Worm (Caenorhabditis elegans) whole organism, young adult: Measurements from ENCODE around the gene Y39A3CL.3.
A peak's percentile ranks its signal among the peaks of the same experiment; 100 is the strongest.

Experiments
- C17E4.6 ChIP-seq: fragments of 200-800 bp; sonication (Bioruptor generic); IDR thresholded peaks from 2 replicates; pipeline ENCODE4 v1.3.6; 2022; ENCODE audit warnings: missing genetic modification reagents, missing genetic modification characterization, missing compliant biosample characterization
- F10E7.11 ChIP-seq: sonication (generic microtip); optimal IDR thresholded peaks from 2 replicates; lab custom pipeline; 2017; ENCODE audit warnings: mild to moderate bottlenecking, missing genetic modification characterization, moderate library complexity, missing compliant biosample characterization
- F22D6.2 ChIP-seq: sonication (generic microtip); optimal IDR thresholded peaks from 2 replicates; lab custom pipeline; 2016; ENCODE audit warnings: mild to moderate bottlenecking, missing genetic modification characterization, missing compliant biosample characterization
- F23B12.7 ChIP-seq: sonication (generic microtip); optimal IDR thresholded peaks from 2 replicates; lab custom pipeline; 2017; ENCODE audit warnings: missing genetic modification characterization, mild to moderate bottlenecking, missing compliant biosample characterization, antibody characterized with exemption, moderate library complexity; ENCODE audit not compliant: insufficient read depth
- F33H1.4 ChIP-seq: fragments of 200-800 bp; sonication (Bioruptor generic); IDR thresholded peaks from 2 replicates; pipeline ENCODE4 v1.3.6; 2022; ENCODE audit warnings: missing genetic modification reagents, missing genetic modification characterization, missing compliant biosample characterization
- F37B4.10 ChIP-seq: fragments of 200-800 bp; sonication (Bioruptor generic); IDR thresholded peaks from 2 replicates; pipeline ENCODE4 v1.3.6; 2022; ENCODE audit warnings: missing genetic modification characterization, missing compliant biosample characterization
- F39B2.1 ChIP-seq: fragments of 200-800 bp; sonication (Bioruptor generic); IDR thresholded peaks from 2 replicates; pipeline ENCODE4 v1.3.6; 2022; ENCODE audit warnings: missing genetic modification reagents, missing genetic modification characterization, missing compliant biosample characterization
- F49E8.2 ChIP-seq: sonication (generic microtip); optimal IDR thresholded peaks from 3 replicates; lab custom pipeline; 2017; ENCODE audit warnings: missing genetic modification characterization, mild to moderate bottlenecking, missing compliant biosample characterization, antibody characterized with exemption, moderate library complexity; ENCODE audit not compliant: insufficient read depth
- K11D2.4 ChIP-seq: fragments of 200-800 bp; sonication (Bioruptor generic); IDR thresholded peaks from 2 replicates; pipeline ENCODE4 v1.3.6; 2022; ENCODE audit warnings: missing genetic modification reagents, missing genetic modification characterization, missing compliant biosample characterization
- Y79H2A.3 ChIP-seq: fragments of 200-800 bp; sonication (Bioruptor generic); conservative IDR thresholded peaks from 2 replicates; pipeline ENCODE4 v1.3.6; 2022; ENCODE audit warnings: missing genetic modification reagents, missing genetic modification characterization, missing compliant biosample characterization
- ZK185.1 ChIP-seq: sonication (generic microtip); optimal IDR thresholded peaks from 2 replicates; lab custom pipeline; 2016; ENCODE audit warnings: mild to moderate bottlenecking, missing genetic modification characterization, missing compliant biosample characterization; ENCODE audit not compliant: poor library complexity, severe bottlenecking
- akir-1 ChIP-seq: fragments of 200-800 bp; sonication (Bioruptor generic); optimal IDR thresholded peaks from 2 replicates; lab custom pipeline; 2018; ENCODE audit warnings: mild to moderate bottlenecking, missing genetic modification characterization, moderate library complexity, missing compliant biosample characterization
- aptf-3 ChIP-seq: fragments of 200-800 bp; sonication (Bioruptor generic); IDR thresholded peaks from 2 replicates; pipeline ENCODE4 v1.3.6; 2022; ENCODE audit warnings: missing genetic modification characterization, missing compliant biosample characterization
- athp-1 ChIP-seq: sonication (generic microtip); optimal IDR thresholded peaks from 2 replicates; lab custom pipeline; 2017; ENCODE audit warnings: mild to moderate bottlenecking, missing genetic modification characterization, missing compliant biosample characterization
- attf-6 ChIP-seq: fragments of 200-800 bp; sonication (Bioruptor generic); IDR thresholded peaks from 2 replicates; pipeline ENCODE4 v1.3.6; 2022; ENCODE audit warnings: missing genetic modification reagents, missing genetic modification characterization, missing compliant biosample characterization
- bed-1 ChIP-seq: fragments of 200-800 bp; sonication (Bioruptor generic); IDR thresholded peaks from 2 replicates; pipeline ENCODE4 v1.3.6; 2022; ENCODE audit warnings: missing genetic modification reagents, missing genetic modification characterization, missing compliant biosample characterization
- ceh-100 ChIP-seq: fragments of 200-800 bp; sonication (Bioruptor generic); IDR thresholded peaks from 2 replicates; pipeline ENCODE4 v1.3.6; 2022; ENCODE audit warnings: missing genetic modification reagents, missing genetic modification characterization, missing compliant biosample characterization
- ceh-40 ChIP-seq: fragments of 200-800 bp; sonication (Bioruptor generic); IDR thresholded peaks from 2 replicates; pipeline ENCODE4 v1.3.6; 2022; ENCODE audit warnings: missing genetic modification characterization, missing compliant biosample characterization
- ceh-79 ChIP-seq: sonication (generic microtip); optimal IDR thresholded peaks from 2 replicates; lab custom pipeline; 2017; ENCODE audit warnings: mild to moderate bottlenecking, missing genetic modification characterization, missing compliant biosample characterization
- dox-1 ChIP-seq: fragments of 200-800 bp; sonication (Bioruptor generic); IDR thresholded peaks from 2 replicates; pipeline ENCODE4 v1.3.6; 2022; ENCODE audit warnings: missing genetic modification reagents, missing genetic modification characterization, missing compliant biosample characterization
- egl-18 ChIP-seq: fragments of 200-800 bp; sonication (Bioruptor generic); IDR thresholded peaks from 2 replicates; pipeline ENCODE4 v1.3.6; 2022; ENCODE audit warnings: missing genetic modification reagents, missing genetic modification characterization, missing compliant biosample characterization
- egl-44 ChIP-seq: fragments of 200-800 bp; sonication (Bioruptor generic); IDR thresholded peaks from 2 replicates; pipeline ENCODE4 v1.3.6; 2022; ENCODE audit warnings: missing genetic modification reagents, missing genetic modification characterization, missing compliant biosample characterization
- fkh-3 ChIP-seq: sonication (generic microtip); optimal IDR thresholded peaks from 2 replicates; lab custom pipeline; 2016; ENCODE audit warnings: mild to moderate bottlenecking, missing genetic modification characterization, missing compliant biosample characterization
- him-1 ChIP-seq: sonication (generic microtip); optimal IDR thresholded peaks from 2 replicates; lab custom pipeline; 2016; ENCODE audit warnings: missing genotype, missing genetic modification reagents, missing genetic modification characterization, missing compliant biosample characterization
- hlh-12 ChIP-seq: sonication (generic microtip); optimal IDR thresholded peaks from 2 replicates; lab custom pipeline; 2016; ENCODE audit warnings: missing genetic modification characterization, missing compliant biosample characterization
- hlh-26 ChIP-seq: fragments of 200-800 bp; sonication (Bioruptor generic); conservative IDR thresholded peaks from 2 replicates; pipeline ENCODE4 v1.3.6; 2022; ENCODE audit warnings: missing genetic modification reagents, missing genetic modification characterization, missing compliant biosample characterization
- lag-1 ChIP-seq: fragments of 200-800 bp; sonication (Bioruptor generic); IDR thresholded peaks from 2 replicates; pipeline ENCODE4 v1.3.6; 2022; ENCODE audit warnings: missing genetic modification reagents, missing genetic modification characterization, missing compliant biosample characterization
- let-607 ChIP-seq, 2 experiments: fragments of 200-800 bp in 1 of 2; sonication (Bioruptor generic) in 1 of 2; sonication (generic microtip) in 1 of 2; optimal IDR thresholded peaks; 2 replicates each; lab custom pipeline; 2016 to 2018; ENCODE audit warnings: mild to moderate bottlenecking in 2 of 2, missing compliant biosample characterization in 2 of 2, missing genetic modification characterization in 2 of 2, moderate library complexity in 2 of 2, missing genotype in 1 of 2
- lin-35 ChIP-seq, 3 experiments: fragments of 150-350 bp in 2 of 3; sonication (generic microtip) in 1 of 3; optimal IDR thresholded peaks; 2 replicates each; lab custom pipeline; 2014 to 2018; ENCODE audit warnings: missing biosample characterization in 3 of 3, missing genetic modification characterization in 3 of 3, missing genetic modification reagents in 3 of 3
- lsy-27 ChIP-seq: sonication (generic microtip); optimal IDR thresholded peaks from 2 replicates; lab custom pipeline; 2017; ENCODE audit warnings: missing genetic modification characterization, mild to moderate bottlenecking, missing compliant biosample characterization, antibody characterized with exemption, missing genotype, borderline replicate concordance; ENCODE audit not compliant: insufficient read depth
- madf-10 ChIP-seq: sonication (generic microtip); optimal IDR thresholded peaks from 2 replicates; lab custom pipeline; 2016; ENCODE audit warnings: mild to moderate bottlenecking, missing genetic modification characterization, missing compliant biosample characterization
- madf-3 ChIP-seq: fragments of 200-800 bp; sonication (Bioruptor generic); IDR thresholded peaks from 2 replicates; pipeline ENCODE4 v1.3.6; 2022; ENCODE audit warnings: missing genetic modification reagents, missing genetic modification characterization, missing compliant biosample characterization
- mcd-1 ChIP-seq: fragments of 200-800 bp; sonication (Bioruptor generic); IDR thresholded peaks from 2 replicates; pipeline ENCODE4 v1.3.6; 2022; ENCODE audit warnings: missing genetic modification reagents, missing genetic modification characterization, missing compliant biosample characterization
- mel-28 ChIP-seq: sonication (generic microtip); optimal IDR thresholded peaks from 2 replicates; lab custom pipeline; 2016; ENCODE audit warnings: borderline replicate concordance, mild to moderate bottlenecking, missing genetic modification characterization, missing compliant biosample characterization
- nhr-120 ChIP-seq: fragments of 200-800 bp; sonication (Bioruptor generic); IDR thresholded peaks from 2 replicates; pipeline ENCODE4 v1.3.6; 2022; ENCODE audit warnings: missing genetic modification characterization, missing compliant biosample characterization
- nhr-80 ChIP-seq: sonication (generic microtip); optimal IDR thresholded peaks from 2 replicates; lab custom pipeline; 2016; ENCODE audit warnings: missing genetic modification characterization, missing compliant biosample characterization
- pha-4 ChIP-seq: fragments of 150-350 bp; sonication (generic microtip); optimal IDR thresholded peaks from 2 replicates; lab custom pipeline; 2014; ENCODE audit warnings: missing biosample characterization, missing genetic modification reagents, missing genetic modification characterization
- rec-8 ChIP-seq, 2 experiments: sonication (generic microtip); optimal IDR thresholded peaks; 2 replicates each; lab custom pipeline; 2016; ENCODE audit warnings: mild to moderate bottlenecking in 2 of 2, missing genetic modification characterization in 2 of 2, missing genetic modification reagents in 2 of 2, missing genotype in 2 of 2, missing biosample characterization in 1 of 2, missing compliant biosample characterization in 1 of 2, moderate library complexity in 1 of 2
- snpc-1.3 ChIP-seq: sonication (generic microtip); optimal IDR thresholded peaks from 2 replicates; lab custom pipeline; 2017; ENCODE audit warnings: missing genetic modification characterization, mild to moderate bottlenecking, missing compliant biosample characterization, antibody characterized with exemption, moderate library complexity, missing genotype, missing genetic modification reagents; ENCODE audit not compliant: insufficient read depth
- snpc-3.4 ChIP-seq: sonication (generic microtip); optimal IDR thresholded peaks from 2 replicates; lab custom pipeline; 2017; ENCODE audit warnings: missing genetic modification characterization, mild to moderate bottlenecking, missing compliant biosample characterization, antibody characterized with exemption, moderate library complexity, missing genotype, missing genetic modification reagents
- somi-1 ChIP-seq: fragments of 200-800 bp; sonication (Bioruptor generic); optimal IDR thresholded peaks from 2 replicates; lab custom pipeline; 2018; ENCODE audit warnings: mild to moderate bottlenecking, missing genetic modification characterization, missing compliant biosample characterization
- tbp1 ChIP-seq: fragments of 200-800 bp; sonication (Bioruptor generic); optimal IDR thresholded peaks from 2 replicates; lab custom pipeline; 2018; ENCODE audit warnings: mild to moderate bottlenecking, missing genetic modification characterization, missing compliant biosample characterization
- tlf-1 ChIP-seq: fragments of 200-800 bp; sonication (Bioruptor generic); optimal IDR thresholded peaks from 2 replicates; lab custom pipeline; 2018; ENCODE audit warnings: mild to moderate bottlenecking, missing genetic modification characterization, missing compliant biosample characterization
- unc-130 ChIP-seq: sonication (generic microtip); optimal IDR thresholded peaks from 2 replicates; lab custom pipeline; 2016; ENCODE audit warnings: missing genetic modification reagents, missing genetic modification characterization, missing compliant biosample characterization
- unc-62 ChIP-seq: fragments of 150-350 bp; optimal IDR thresholded peaks from 2 replicates; lab custom pipeline; 2014; ENCODE audit warnings: missing biosample characterization, missing genetic modification reagents, missing genetic modification characterization
- xnd-1 ChIP-seq: sonication (generic microtip); optimal IDR thresholded peaks from 2 replicates; lab custom pipeline; 2016; ENCODE audit warnings: missing genotype, missing genetic modification reagents, missing genetic modification characterization, missing compliant biosample characterization
- ztf-18 ChIP-seq: sonication (generic microtip); optimal IDR thresholded peaks from 2 replicates; lab custom pipeline; 2016; ENCODE audit warnings: missing genotype, mild to moderate bottlenecking, missing genetic modification characterization, missing compliant biosample characterization
- ztf-22 ChIP-seq: fragments of 200-800 bp; sonication (Bioruptor generic); optimal IDR thresholded peaks from 2 replicates; lab custom pipeline; 2018; ENCODE audit warnings: mild to moderate bottlenecking, missing genetic modification characterization, moderate library complexity, missing compliant biosample characterization

Y39A3CL.3 gene

ce11 chrIII:1743081-1743480, 34.5 kb upstream of the Y39A3CL.3 start (continued):
- TF ChIP-seq tlf-1 (no peak), F33H1.4 (GFP tag; lab: Robert Waterston, UW) (0 out of 2 replicates have a peak, but pooled peaks have one; percentile 20), ZK185.1 (tag; lab: Kevin White, UChicago) (no peak), F22D6.2 (no peak), unc-130 (GFP tag; lab: Kevin White, UChicago) (no peak), egl-44 (GFP tag; lab: Robert Waterston, UW) (no peak), F39B2.1 (GFP tag; lab: Robert Waterston, UW) (no peak), ceh-79 (tag; lab: Kevin White, UChicago) (no peak), snpc-3.4 (peak; percentile 4), rec-8 (tag; optimal IDR thresholded peaks at IDR 0.05; lab: Kevin White, UChicago) (no peak), athp-1 (tag; lab: Kevin White, UChicago) (peak; percentile 22), hlh-12 (tag; lab: Kevin White, UChicago) (no peak), akir-1 (GFP tag; lab: Kevin White, UChicago) (no peak), dox-1 (GFP tag; lab: Robert Waterston, UW) (peak; percentile 31; the same call in 1 of the 2 replicates), C17E4.6 (no peak), F23B12.7 (tag; lab: Kevin White, UChicago) (no peak), mcd-1 (GFP tag; lab: Robert Waterston, UW) (peak; percentile 32; the same call in 1 of the 2 replicates), K11D2.4 (peak; percentile 16; the same call in 1 of the 2 replicates), madf-10 (no peak), ztf-22 (GFP tag; lab: Kevin White, UChicago) (no peak), F10E7.11 (no peak), unc-62 (GFP tag; lab: Kevin White, UChicago) (no peak), nhr-80 (no peak), nhr-120 (no peak), bed-1 (no peak), F49E8.2 (tag; lab: Kevin White, UChicago) (no peak), snpc-1.3 (tag; lab: Kevin White, UChicago) (peak; percentile 49), Y79H2A.3 (GFP tag; lab: Robert Waterston, UW) (no peak), lin-35 (GFP tag; optimal IDR thresholded peaks at IDR 0.05; lab: Kevin White, UChicago) (no peak), lag-1 (no peak), lsy-27 (tag; lab: Kevin White, UChicago) (no peak), ceh-100 (GFP tag; lab: Robert Waterston, UW) (no peak), him-1 (tag; lab: Kevin White, UChicago) (no peak), pha-4 (tag; lab: Kevin White, UChicago) (no peak), F37B4.10 (GFP tag; lab: Robert Waterston, UW) (no peak), xnd-1 (tag; lab: Kevin White, UChicago) (no peak), ztf-18 (tag; lab: Kevin White, UChicago) (peak; percentile 21), hlh-26 (GFP tag; lab: Robert Waterston, UW) (no peak), mel-28 (no peak), ceh-40 (GFP tag; lab: Robert Waterston, UW) (no peak), tbp1 (GFP tag; lab: Kevin White, UChicago) (peak; percentile 86), egl-18 (GFP tag; lab: Robert Waterston, UW) (no peak), fkh-3 (tag; lab: Kevin White, UChicago) (no peak), attf-6 (GFP tag; lab: Robert Waterston, UW) (no peak), somi-1 (no peak), let-607 (tag; optimal IDR thresholded peaks at IDR 0.05; lab: Kevin White, UChicago) (no peak), aptf-3 (GFP tag; lab: Robert Waterston, UW) (no peak), madf-3 (GFP tag; lab: Robert Waterston, UW) (no peak)
